Worm (Caenorhabditis elegans): ENCODE measurements around the gene R02D5.9.

ce11 chrV:14527210-14527609 is 16.3 kb upstream of the R02D5.9 start:
- no peak for TF ChIP-seq lsy-2 (tag; optimal IDR thresholded peaks at IDR 0.05)
- no peak for TF ChIP-seq cey-2 (tag; optimal IDR thresholded peaks at IDR 0.05; ENCODE audit: borderline replicate concordance, insufficient read depth)
- no peak for TF ChIP-seq ceh-44 (GFP tag; IDR thresholded peaks at IDR 0.05)
- TF ChIP-seq snpc-4 (tag; optimal IDR thresholded peaks at IDR 0.05), result no peak
- TF ChIP-seq daf-12 (tag; optimal IDR thresholded peaks at IDR 0.05), result no peak
- no peak for TF ChIP-seq unc-62 (GFP tag; optimal IDR thresholded peaks at IDR 0.05 in 1 of 2)
- no peak for TF ChIP-seq unc-62 (tag; optimal IDR thresholded peaks at IDR 0.05)
- no peak for TF ChIP-seq daf-8 (GFP tag; IDR thresholded peaks at IDR 0.05)
- TF ChIP-seq fos-1 (tag; optimal IDR thresholded peaks at IDR 0.05), result no peak
- TF ChIP-seq lir-3 (tag; optimal IDR thresholded peaks at IDR 0.05), result no peak
- no peak for TF ChIP-seq hif-1 (tag; optimal IDR thresholded peaks at IDR 0.05)
- no peak for TF ChIP-seq mdl-1 (tag; optimal IDR thresholded peaks at IDR 0.05)
- no peak for TF ChIP-seq rbr-2 (tag; optimal IDR thresholded peaks at IDR 0.05)
- no peak for TF ChIP-seq pha-4 (GFP tag; IDR thresholded peaks at IDR 0.05)
- no peak for TF ChIP-seq pha-4 (tag; optimal IDR thresholded peaks at IDR 0.05)
- TF ChIP-seq skn-1 (tag; optimal IDR thresholded peaks at IDR 0.05), result no peak

All from whole organism, L4 larva.